Worm (Caenorhabditis elegans) whole organism, young adult: ENCODE results near the gene oac-51.

Source experiments
- B0019.2 ChIP-seq: fragments of 200-800 bp; sonication (Bioruptor generic); conservative IDR thresholded peaks from 2 replicates; pipeline ENCODE4 v1.3.6; 2022; ENCODE audit warnings: missing genetic modification reagents, missing genetic modification characterization, missing compliant biosample characterization
- B0336.3 ChIP-seq: fragments of 200-800 bp; sonication (Bioruptor generic); IDR thresholded peaks from 2 replicates; pipeline ENCODE4 v1.3.6; 2022; ENCODE audit warnings: missing genetic modification characterization, missing compliant biosample characterization
- D2030.7 ChIP-seq: fragments of 200-800 bp; sonication (Bioruptor generic); IDR thresholded peaks from 2 replicates; pipeline ENCODE4 v1.3.6; 2022; ENCODE audit warnings: missing genetic modification reagents, missing genetic modification characterization, missing compliant biosample characterization
- F33H1.4 ChIP-seq: fragments of 200-800 bp; sonication (Bioruptor generic); IDR thresholded peaks from 2 replicates; pipeline ENCODE4 v1.3.6; 2022; ENCODE audit warnings: missing genetic modification reagents, missing genetic modification characterization, missing compliant biosample characterization
- F39B2.1 ChIP-seq: fragments of 200-800 bp; sonication (Bioruptor generic); IDR thresholded peaks from 2 replicates; pipeline ENCODE4 v1.3.6; 2022; ENCODE audit warnings: missing genetic modification reagents, missing genetic modification characterization, missing compliant biosample characterization
- F49E8.2 ChIP-seq: sonication (generic microtip); optimal IDR thresholded peaks from 3 replicates; lab custom pipeline; 2017; ENCODE audit warnings: missing genetic modification characterization, mild to moderate bottlenecking, missing compliant biosample characterization, antibody characterized with exemption, moderate library complexity; ENCODE audit not compliant: insufficient read depth
- F57A8.1 ChIP-seq: fragments of 200-800 bp; sonication (Bioruptor generic); optimal IDR thresholded peaks from 2 replicates; lab custom pipeline; 2018; ENCODE audit warnings: mild to moderate bottlenecking, missing genetic modification characterization, moderate library complexity, missing compliant biosample characterization
- Y53F4B.3 ChIP-seq: fragments of 200-800 bp; sonication (Bioruptor generic); IDR thresholded peaks from 2 replicates; pipeline ENCODE4 v1.3.6; 2022; ENCODE audit warnings: missing genetic modification reagents, missing genetic modification characterization, missing compliant biosample characterization
- Y53G8AR.9 ChIP-seq: fragments of 200-800 bp; sonication (Bioruptor generic); conservative IDR thresholded peaks from 2 replicates; pipeline ENCODE4 v1.3.6; 2022; ENCODE audit warnings: missing genetic modification reagents, missing genetic modification characterization, missing compliant biosample characterization
- Y95B8A.8 ChIP-seq: fragments of 200-800 bp; sonication (Bioruptor generic); IDR thresholded peaks from 2 replicates; pipeline ENCODE4 v1.3.6; 2022; ENCODE audit warnings: missing genetic modification reagents, missing genetic modification characterization, missing compliant biosample characterization
- ama-1 ChIP-seq, 3 experiments: fragments of 150-350 bp in 1 of 3; sonication (generic microtip) in 2 of 3; optimal IDR thresholded peaks; 2 replicates each; lab custom pipeline; 2014 to 2018; ENCODE audit warnings: missing biosample characterization in 2 of 3, missing genetic modification characterization in 2 of 3, missing genetic modification reagents in 2 of 3
- attf-6 ChIP-seq: fragments of 200-800 bp; sonication (Bioruptor generic); IDR thresholded peaks from 2 replicates; pipeline ENCODE4 v1.3.6; 2022; ENCODE audit warnings: missing genetic modification reagents, missing genetic modification characterization, missing compliant biosample characterization
- bed-1 ChIP-seq: fragments of 200-800 bp; sonication (Bioruptor generic); IDR thresholded peaks from 2 replicates; pipeline ENCODE4 v1.3.6; 2022; ENCODE audit warnings: missing genetic modification reagents, missing genetic modification characterization, missing compliant biosample characterization
- bed-2 ChIP-seq: fragments of 200-800 bp; sonication (Bioruptor generic); IDR thresholded peaks from 2 replicates; pipeline ENCODE4 v1.3.6; 2022; ENCODE audit warnings: missing genetic modification reagents, missing genetic modification characterization, missing compliant biosample characterization
- ceh-58 ChIP-seq: fragments of 200-800 bp; sonication (Bioruptor generic); IDR thresholded peaks from 2 replicates; pipeline ENCODE4 v1.3.6; 2022; ENCODE audit warnings: missing genetic modification characterization, missing compliant biosample characterization
- chd-7 ChIP-seq: sonication (generic microtip); optimal IDR thresholded peaks from 2 replicates; lab custom pipeline; 2016; ENCODE audit warnings: mild to moderate bottlenecking, missing genetic modification characterization, moderate library complexity, missing compliant biosample characterization
- die-1 ChIP-seq: sonication (generic microtip); optimal IDR thresholded peaks from 2 replicates; lab custom pipeline; 2016; ENCODE audit warnings: missing genotype, mild to moderate bottlenecking, missing genetic modification characterization, missing compliant biosample characterization
- dpl-1 ChIP-seq: fragments of 150-350 bp; optimal IDR thresholded peaks from 2 replicates; lab custom pipeline; 2014; ENCODE audit warnings: missing biosample characterization, missing genetic modification reagents, missing genetic modification characterization
- efl-1 ChIP-seq: fragments of 150-350 bp; optimal IDR thresholded peaks from 2 replicates; lab custom pipeline; 2014; ENCODE audit warnings: missing biosample characterization, missing genetic modification reagents, missing genetic modification characterization
- egrh-3 ChIP-seq: fragments of 200-800 bp; sonication (Bioruptor generic); IDR thresholded peaks from 2 replicates; pipeline ENCODE4 v1.3.6; 2022; ENCODE audit warnings: missing genetic modification reagents, missing genetic modification characterization, missing compliant biosample characterization
- him-1 ChIP-seq: sonication (generic microtip); optimal IDR thresholded peaks from 2 replicates; lab custom pipeline; 2016; ENCODE audit warnings: missing genotype, missing genetic modification reagents, missing genetic modification characterization, missing compliant biosample characterization
- hlh-12 ChIP-seq: sonication (generic microtip); optimal IDR thresholded peaks from 2 replicates; lab custom pipeline; 2016; ENCODE audit warnings: missing genetic modification characterization, missing compliant biosample characterization
- hlh-26 ChIP-seq: fragments of 200-800 bp; sonication (Bioruptor generic); conservative IDR thresholded peaks from 2 replicates; pipeline ENCODE4 v1.3.6; 2022; ENCODE audit warnings: missing genetic modification reagents, missing genetic modification characterization, missing compliant biosample characterization
- hmg-1.2 ChIP-seq: fragments of 200-800 bp; sonication (Bioruptor generic); IDR thresholded peaks from 2 replicates; pipeline ENCODE4 v1.3.6; 2022; ENCODE audit warnings: missing genetic modification reagents, missing genetic modification characterization, missing compliant biosample characterization
- hmg-20 ChIP-seq: fragments of 200-800 bp; sonication (Bioruptor generic); IDR thresholded peaks from 2 replicates; pipeline ENCODE4 v1.3.6; 2022; ENCODE audit warnings: missing genetic modification reagents, missing genetic modification characterization, missing compliant biosample characterization
- lin-26 ChIP-seq: fragments of 200-800 bp; sonication (Bioruptor generic); IDR thresholded peaks from 2 replicates; pipeline ENCODE4 v1.3.6; 2022; ENCODE audit warnings: missing genetic modification reagents, missing genetic modification characterization, missing compliant biosample characterization
- lin-35 ChIP-seq, 3 experiments: fragments of 150-350 bp in 2 of 3; sonication (generic microtip) in 1 of 3; optimal IDR thresholded peaks; 2 replicates each; lab custom pipeline; 2014 to 2018; ENCODE audit warnings: missing biosample characterization in 3 of 3, missing genetic modification characterization in 3 of 3, missing genetic modification reagents in 3 of 3
- lir-1 ChIP-seq: fragments of 200-800 bp; sonication (Bioruptor generic); conservative IDR thresholded peaks from 2 replicates; pipeline ENCODE4 v1.3.6; 2022; ENCODE audit warnings: missing genetic modification reagents, missing genetic modification characterization, missing compliant biosample characterization
- lsl-1 ChIP-seq: fragments of 200-800 bp; sonication (Bioruptor generic); optimal IDR thresholded peaks from 2 replicates; lab custom pipeline; 2018; ENCODE audit warnings: mild to moderate bottlenecking, missing genetic modification characterization, moderate library complexity, missing compliant biosample characterization
- mcd-1 ChIP-seq: fragments of 200-800 bp; sonication (Bioruptor generic); IDR thresholded peaks from 2 replicates; pipeline ENCODE4 v1.3.6; 2022; ENCODE audit warnings: missing genetic modification reagents, missing genetic modification characterization, missing compliant biosample characterization
- mel-28 ChIP-seq: sonication (generic microtip); optimal IDR thresholded peaks from 2 replicates; lab custom pipeline; 2016; ENCODE audit warnings: borderline replicate concordance, mild to moderate bottlenecking, missing genetic modification characterization, missing compliant biosample characterization
- nfya-2 ChIP-seq: fragments of 200-800 bp; sonication (Bioruptor generic); IDR thresholded peaks from 2 replicates; pipeline ENCODE4 v1.3.6; 2022; ENCODE audit warnings: missing genetic modification reagents, missing genetic modification characterization, missing compliant biosample characterization
- nhr-120 ChIP-seq: fragments of 200-800 bp; sonication (Bioruptor generic); IDR thresholded peaks from 2 replicates; pipeline ENCODE4 v1.3.6; 2022; ENCODE audit warnings: missing genetic modification characterization, missing compliant biosample characterization
- nhr-179 ChIP-seq: sonication (generic microtip); optimal IDR thresholded peaks from 2 replicates; lab custom pipeline; 2016; ENCODE audit warnings: mild to moderate bottlenecking, missing genetic modification characterization, missing compliant biosample characterization
- nhr-80 ChIP-seq: sonication (generic microtip); optimal IDR thresholded peaks from 2 replicates; lab custom pipeline; 2016; ENCODE audit warnings: missing genetic modification characterization, missing compliant biosample characterization
- pbrm-1 ChIP-seq: fragments of 200-800 bp; sonication (Bioruptor generic); IDR thresholded peaks from 2 replicates; pipeline ENCODE4 v1.3.6; 2022; ENCODE audit warnings: missing genetic modification reagents, missing genetic modification characterization, missing compliant biosample characterization
- rcor-1 ChIP-seq: fragments of 200-800 bp; sonication (Bioruptor generic); IDR thresholded peaks from 2 replicates; pipeline ENCODE4 v1.3.6; 2022; ENCODE audit warnings: missing genetic modification reagents, missing genetic modification characterization, missing compliant biosample characterization
- repo-1 ChIP-seq: sonication (generic microtip); optimal IDR thresholded peaks from 2 replicates; lab custom pipeline; 2017; ENCODE audit warnings: mild to moderate bottlenecking, missing genetic modification characterization, missing compliant biosample characterization
- rpc-1 ChIP-seq, 2 experiments: fragments of 150-350 bp in 1 of 2; sonication (generic microtip) in 1 of 2; optimal IDR thresholded peaks; 2 replicates each; lab custom pipeline; 2014 to 2018; ENCODE audit warnings: missing biosample characterization in 1 of 2, missing genetic modification characterization in 1 of 2, missing genetic modification reagents in 1 of 2, missing genotype in 1 of 2
- sea-2 ChIP-seq: fragments of 200-800 bp; sonication (Bioruptor generic); IDR thresholded peaks from 2 replicates; pipeline ENCODE4 v1.3.6; 2022; ENCODE audit warnings: missing genetic modification characterization, missing compliant biosample characterization
- snpc-3.4 ChIP-seq: sonication (generic microtip); optimal IDR thresholded peaks from 2 replicates; lab custom pipeline; 2017; ENCODE audit warnings: missing genetic modification characterization, mild to moderate bottlenecking, missing compliant biosample characterization, antibody characterized with exemption, moderate library complexity, missing genotype, missing genetic modification reagents
- sptf-2 ChIP-seq: fragments of 200-800 bp; sonication (Bioruptor generic); optimal IDR thresholded peaks from 2 replicates; lab custom pipeline; 2018; ENCODE audit warnings: mild to moderate bottlenecking, missing genetic modification characterization, missing compliant biosample characterization
- tbp1 ChIP-seq: fragments of 200-800 bp; sonication (Bioruptor generic); optimal IDR thresholded peaks from 2 replicates; lab custom pipeline; 2018; ENCODE audit warnings: mild to moderate bottlenecking, missing genetic modification characterization, missing compliant biosample characterization
- tlf-1 ChIP-seq: fragments of 200-800 bp; sonication (Bioruptor generic); optimal IDR thresholded peaks from 2 replicates; lab custom pipeline; 2018; ENCODE audit warnings: mild to moderate bottlenecking, missing genetic modification characterization, missing compliant biosample characterization
- xnd-1 ChIP-seq: sonication (generic microtip); optimal IDR thresholded peaks from 2 replicates; lab custom pipeline; 2016; ENCODE audit warnings: missing genotype, missing genetic modification reagents, missing genetic modification characterization, missing compliant biosample characterization
- ztf-25 ChIP-seq: fragments of 200-800 bp; sonication (Bioruptor generic); IDR thresholded peaks from 2 replicates; pipeline ENCODE4 v1.3.6; 2022; ENCODE audit warnings: missing genetic modification reagents, missing genetic modification characterization, missing compliant biosample characterization

The oac-51 gene

ce11 chrIV:4346512-4346911, 9.9 kb downstream of the oac-51 start, which contains the start of gene oac-52:
TSS of gene oac-52 (minus strand) at chrIV:4346612.
- no peak for TF ChIP-seq bed-1 (GFP tag; lab: Robert Waterston, UW)
- no peak for TF ChIP-seq nhr-80 (tag; lab: Kevin White, UChicago)
- no peak for TF ChIP-seq lin-35 (GFP tag; optimal IDR thresholded peaks at IDR 0.05; lab: Kevin White, UChicago)
- TF ChIP-seq chd-7, result no peak
- TF ChIP-seq snpc-3.4 (tag; lab: Kevin White, UChicago), result no peak
- TF ChIP-seq ceh-58 (GFP tag; lab: Robert Waterston, UW), result no peak
- TF ChIP-seq die-1 (tag; lab: Kevin White, UChicago), result no peak
- no peak for TF ChIP-seq dpl-1 (GFP tag; lab: Kevin White, UChicago)
- no peak for TF ChIP-seq nhr-179
- no peak for TF ChIP-seq sea-2 (GFP tag; lab: Robert Waterston, UW)

ce11 chrIV:4347578-4348003, 11.0 kb downstream of the oac-51 start:
- peak; percentile 77 for TF ChIP-seq snpc-3.4 (tag; lab: Kevin White, UChicago)
- peak; percentile 53 for TF ChIP-seq F33H1.4 (GFP tag; lab: Robert Waterston, UW)
- TF ChIP-seq egrh-3, result no peak
- peak; percentile 92 for TF ChIP-seq F49E8.2 (tag; lab: Kevin White, UChicago)
- TF ChIP-seq nhr-80 (tag; lab: Kevin White, UChicago), result no peak
- TF ChIP-seq hmg-1.2, result peak; percentile 61
- no peak for TF ChIP-seq F57A8.1 (GFP tag; lab: Kevin White, UChicago)
- TF ChIP-seq ztf-25, result no peak
- peak; percentile 88 for TF ChIP-seq pbrm-1 (GFP tag; lab: Robert Waterston, UW)
- no peak for TF ChIP-seq hlh-12 (tag; lab: Kevin White, UChicago)
- peak; percentile 50 for TF ChIP-seq ama-1 (optimal IDR thresholded peaks at IDR 0.05; lab: Kevin White, UChicago)
- no peak for TF ChIP-seq ama-1 (GFP tag; optimal IDR thresholded peaks at IDR 0.05; lab: Kevin White, UChicago)
- no peak for TF ChIP-seq mel-28
- TF ChIP-seq bed-2 (GFP tag; lab: Robert Waterston, UW), result no peak
- TF ChIP-seq tlf-1, result peak; percentile 44
- TF ChIP-seq ceh-58 (GFP tag; lab: Robert Waterston, UW), result 0 out of 2 replicates have a peak, but pooled peaks have one; percentile 52
- TF ChIP-seq Y53G8AR.9 (GFP tag; lab: Robert Waterston, UW), result peak; percentile 85
- no peak; the same call in 1 of the 2 replicates for TF ChIP-seq Y53F4B.3 (GFP tag; lab: Robert Waterston, UW)
- peak; percentile 60 for TF ChIP-seq rcor-1
- no peak for TF ChIP-seq nhr-120
- peak; percentile 96 for TF ChIP-seq D2030.7 (GFP tag; lab: Robert Waterston, UW)
- peak; percentile 80 for TF ChIP-seq him-1 (tag; lab: Kevin White, UChicago)
- TF ChIP-seq lsl-1, result peak; percentile 74
- TF ChIP-seq xnd-1 (tag; lab: Kevin White, UChicago), result peak; percentile 46
- TF ChIP-seq attf-6, result peak; percentile 95
- TF ChIP-seq hmg-20 (GFP tag; lab: Robert Waterston, UW), result peak; percentile 29; the same call in 1 of the 2 replicates
- TF ChIP-seq B0336.3, result peak; percentile 71
- peak; percentile 29 for TF ChIP-seq efl-1
- no peak for TF ChIP-seq B0019.2 (GFP tag; lab: Robert Waterston, UW)
- TF ChIP-seq sptf-2 (GFP tag; lab: Kevin White, UChicago), result peak; percentile 52
- no peak for TF ChIP-seq hlh-26
- peak; percentile 60 for TF ChIP-seq die-1 (tag; lab: Kevin White, UChicago)
- peak; percentile 70 for TF ChIP-seq tbp1 (GFP tag; lab: Kevin White, UChicago)
- peak; percentile 69 for TF ChIP-seq repo-1 (tag; lab: Kevin White, UChicago)
- TF ChIP-seq F39B2.1, result no peak
- TF ChIP-seq mcd-1 (GFP tag; lab: Robert Waterston, UW), result peak; percentile 90
- TF ChIP-seq rpc-1 (optimal IDR thresholded peaks at IDR 0.05; lab: Kevin White, UChicago), result no peak
- peak; percentile 11 for TF ChIP-seq rpc-1 (tag; optimal IDR thresholded peaks at IDR 0.05; lab: Kevin White, UChicago)
- TF ChIP-seq nfya-2 (GFP tag; lab: Robert Waterston, UW), result no peak
- TF ChIP-seq lir-1 (GFP tag; lab: Robert Waterston, UW), result no peak
- peak; percentile 78; the same call in 1 of the 2 replicates for TF ChIP-seq lin-26 (GFP tag; lab: Robert Waterston, UW)
- TF ChIP-seq lin-35 (GFP tag; optimal IDR thresholded peaks at IDR 0.05; lab: Kevin White, UChicago), result no peak
- no peak for TF ChIP-seq Y95B8A.8
